Worm (Caenorhabditis elegans) whole organism, early embryonic: ENCODE results near the gene trh-1.

ENCODE experiments used
- B0310.2 ChIP-seq: sonication (generic microtip); optimal IDR thresholded peaks from 2 replicates; lab custom pipeline; 2016; ENCODE audit warnings: mild to moderate bottlenecking, missing genetic modification characterization, missing compliant biosample characterization
- ama-1 ChIP-seq: fragments of 150-350 bp; optimal IDR thresholded peaks from 2 replicates; lab custom pipeline; 2014
- ceh-13 ChIP-seq: fragments of 200-800 bp; sonication (Bioruptor generic); optimal IDR thresholded peaks from 2 replicates; lab custom pipeline; 2018; ENCODE audit warnings: mild to moderate bottlenecking, missing genetic modification characterization, missing compliant biosample characterization
- ets-7 ChIP-seq: sonication (generic microtip); optimal IDR thresholded peaks from 2 replicates; lab custom pipeline; 2016; ENCODE audit warnings: missing genotype, missing genetic modification characterization, missing compliant biosample characterization
- hmbx-1 ChIP-seq: sonication (generic microtip); optimal IDR thresholded peaks from 2 replicates; lab custom pipeline; 2016; ENCODE audit warnings: mild to moderate bottlenecking, missing genetic modification characterization, missing compliant biosample characterization
- hmg-4 ChIP-seq: fragments of 200-800 bp; sonication (Bioruptor generic); optimal IDR thresholded peaks from 2 replicates; lab custom pipeline; 2018; ENCODE audit warnings: mild to moderate bottlenecking, missing genetic modification characterization, missing compliant biosample characterization
- hnd-1 ChIP-seq: sonication (generic microtip); optimal IDR thresholded peaks from 2 replicates; lab custom pipeline; 2016; ENCODE audit warnings: missing genetic modification characterization, missing compliant biosample characterization
- pes-1 ChIP-seq: fragments of 200-800 bp; sonication (Bioruptor generic); IDR thresholded peaks from 2 replicates; pipeline ENCODE4 v1.3.6; 2022; ENCODE audit warnings: missing genetic modification reagents, missing genetic modification characterization, missing compliant biosample characterization
- scrt-1 ChIP-seq: fragments of 200-800 bp; sonication (Bioruptor generic); IDR thresholded peaks from 2 replicates; pipeline ENCODE4 v1.3.6; 2022; ENCODE audit warnings: missing genetic modification characterization, missing compliant biosample characterization
- sea-1 ChIP-seq: fragments of 200-800 bp; sonication (Bioruptor generic); conservative IDR thresholded peaks from 2 replicates; pipeline ENCODE4 v1.3.6; 2022; ENCODE audit warnings: missing genetic modification characterization, missing compliant biosample characterization
- tbx-11 ChIP-seq: fragments of 200-800 bp; sonication (Bioruptor generic); IDR thresholded peaks from 2 replicates; pipeline ENCODE4 v1.3.6; 2022; ENCODE audit warnings: missing genetic modification characterization, missing compliant biosample characterization
- tbx-37 ChIP-seq: fragments of 200-800 bp; sonication (Bioruptor generic); conservative IDR thresholded peaks from 2 replicates; pipeline ENCODE4 v1.3.6; 2022; ENCODE audit warnings: missing genetic modification reagents, missing genetic modification characterization, missing compliant biosample characterization

DNA sequence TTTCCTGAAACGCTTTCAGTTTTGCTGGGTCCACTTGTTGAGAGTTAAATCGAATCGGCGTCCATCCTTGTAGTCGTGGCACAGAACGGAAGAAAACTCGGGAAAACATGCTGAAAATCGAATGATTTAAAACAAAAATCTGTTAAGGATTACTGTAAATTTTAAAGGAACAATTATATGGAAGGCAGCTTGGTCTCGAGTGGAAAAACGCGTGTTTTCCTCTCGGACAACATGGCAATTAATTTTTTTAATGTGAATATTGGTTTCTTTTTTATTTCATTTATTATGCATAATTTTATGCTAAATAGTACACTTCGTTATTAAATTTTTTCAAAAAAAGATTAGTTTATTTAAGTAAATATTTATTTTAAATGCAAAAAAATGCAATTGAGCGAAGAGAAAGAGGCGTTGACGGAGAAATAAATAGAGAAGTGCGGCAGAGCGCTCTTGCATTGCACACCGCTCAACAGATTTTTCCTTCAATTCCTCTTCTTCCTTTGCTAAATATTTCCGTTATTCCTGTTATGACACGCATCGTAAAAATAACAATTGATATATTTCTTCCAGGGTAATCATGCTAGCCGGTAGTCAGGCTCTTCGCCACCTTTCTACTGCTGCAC, 11.8 kb downstream of the trh-1 start, which contains the start of the genes C30H6.9 and dlat-2:
- TF ChIP-seq pes-1 (no peak), B0310.2 (tag; lab: Kevin White, UChicago) (no peak), hnd-1 (tag; lab: Kevin White, UChicago) (no peak), ama-1 (no peak), ceh-13 (no peak), tbx-11 (GFP tag; lab: Robert Waterston, UW) (no peak), hmbx-1 (tag; lab: Kevin White, UChicago) (no peak), tbx-37 (GFP tag; lab: Robert Waterston, UW) (no peak), ets-7 (no peak), scrt-1 (no peak), hmg-4 (GFP tag; lab: Kevin White, UChicago) (no peak), sea-1 (GFP tag; lab: Robert Waterston, UW) (no peak)
